Fruit fly (Drosophila melanogaster) whole organism, wandering third instar larva: Measurements from ENCODE around the gene Obp99c.

ENCODE experiments used
- Abd-B ChIP-seq: fragments of >200 bp; optimal IDR thresholded peaks from 2 replicates; lab custom pipeline; 2017; ENCODE audit warnings: missing biosample characterization, missing genetic modification characterization
- CG9705 ChIP-seq: fragments of 200-800 bp; sonication (Bioruptor generic); optimal IDR thresholded peaks from 2 replicates; lab custom pipeline; 2018; ENCODE audit warnings: missing biosample characterization, mild to moderate bottlenecking, missing genetic modification characterization
- Hr78 ChIP-seq: fragments of >200 bp; optimal IDR thresholded peaks from 2 replicates; lab custom pipeline; 2017; ENCODE audit warnings: missing biosample characterization, missing genetic modification characterization
- Rel ChIP-seq, 2 experiments: fragments of 200-800 bp; sonication (Bioruptor generic) in 1 of 2; optimal IDR thresholded peaks; 2 replicates in 1 of 2; 3 replicates in 1 of 2; lab custom pipeline; 2016 to 2019; ENCODE audit warnings: mild to moderate bottlenecking in 2 of 2, missing biosample characterization in 2 of 2, missing genetic modification characterization in 2 of 2, moderate library complexity in 1 of 2
- Sp1 ChIP-seq: fragments of 200-800 bp; sonication (Bioruptor generic); optimal IDR thresholded peaks from 3 replicates; lab custom pipeline; 2019; ENCODE audit warnings: missing biosample characterization, mild to moderate bottlenecking, missing genetic modification characterization, moderate library complexity
- br ChIP-seq: fragments of 200-800 bp; sonication (Bioruptor generic); optimal IDR thresholded peaks from 2 replicates; lab custom pipeline; 2016; ENCODE audit warnings: missing biosample characterization, missing genetic modification characterization
- brk ChIP-seq: fragments of 200-800 bp; sonication (Bioruptor generic); optimal IDR thresholded peaks from 2 replicates; lab custom pipeline; 2016; ENCODE audit warnings: missing biosample characterization, mild to moderate bottlenecking, missing genetic modification characterization
- ey ChIP-seq: fragments of 200-800 bp; sonication (Bioruptor generic); optimal IDR thresholded peaks from 2 replicates; lab custom pipeline; 2016; ENCODE audit warnings: missing biosample characterization, missing genetic modification characterization
- foxo ChIP-seq, 2 experiments: fragments of 200-800 bp; sonication (Bioruptor generic); optimal IDR thresholded peaks; 2 replicates in 1 of 2; 3 replicates in 1 of 2; lab custom pipeline; 2016 to 2017; ENCODE audit warnings: missing biosample characterization in 2 of 2, missing genetic modification characterization in 2 of 2
- fru ChIP-seq: fragments of 200-800 bp; sonication (Bioruptor generic); optimal IDR thresholded peaks from 3 replicates; lab custom pipeline; 2016; ENCODE audit warnings: missing biosample characterization, mild to moderate bottlenecking, missing genetic modification characterization
- woc ChIP-seq: sonication (Bioruptor generic); optimal IDR thresholded peaks from 2 replicates; lab custom pipeline; 2016; ENCODE audit warnings: missing biosample characterization, mild to moderate bottlenecking, missing genetic modification characterization

DNA sequence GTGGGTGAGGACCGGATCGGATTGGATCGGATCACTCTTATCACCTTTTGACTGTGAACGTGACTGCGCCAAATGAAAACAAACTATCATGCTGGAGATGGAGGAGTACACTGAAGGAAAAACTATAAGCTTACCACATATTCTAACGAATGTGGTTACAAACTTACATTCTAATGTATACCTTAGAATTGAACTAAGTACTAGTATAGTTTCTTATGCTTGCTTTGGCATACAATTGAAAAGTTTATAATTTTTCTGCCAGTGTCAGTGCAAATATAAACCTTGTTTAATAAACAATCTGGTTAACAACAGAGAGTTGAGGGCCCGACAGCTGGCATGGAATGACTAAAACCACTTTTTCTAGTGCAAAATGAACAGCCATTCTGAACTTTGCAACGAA lies 28.4 kb upstream of the Obp99c start:
- TF ChIP-seq Sp1: no peak
- TF ChIP-seq brk (GFP tag; lab: Kevin White, UChicago): no peak
- TF ChIP-seq CG9705 (GFP tag; lab: Kevin White, UChicago): no peak
- TF ChIP-seq fru (GFP tag; lab: Kevin White, UChicago): no peak
- no peak for TF ChIP-seq foxo (GFP tag; optimal IDR thresholded peaks at IDR 0.05; lab: Kevin White, UChicago)
- no peak for TF ChIP-seq Abd-B (GFP tag; lab: Kevin White, UChicago)
- TF ChIP-seq Hr78 (GFP tag; lab: Kevin White, UChicago): no peak
- TF ChIP-seq woc (GFP tag; lab: Kevin White, UChicago): no peak
- no peak for TF ChIP-seq Rel (GFP tag; optimal IDR thresholded peaks at IDR 0.05; lab: Kevin White, UChicago)
- TF ChIP-seq Rel (tag; optimal IDR thresholded peaks at IDR 0.05; lab: Kevin White, UChicago): no peak
- TF ChIP-seq ey (GFP tag; lab: Kevin White, UChicago): no peak
- no peak for TF ChIP-seq br (GFP tag; lab: Kevin White, UChicago)
